Worm (Caenorhabditis elegans) whole organism, young adult: Measurements from ENCODE around the gene fbxa-22.
A peak's percentile ranks its signal among the peaks of the same experiment; 100 is the strongest.

Experiments
- F57A8.1 ChIP-seq: fragments of 200-800 bp; sonication (Bioruptor generic); optimal IDR thresholded peaks from 2 replicates; lab custom pipeline; 2018; ENCODE audit warnings: mild to moderate bottlenecking, missing genetic modification characterization, moderate library complexity, missing compliant biosample characterization
- Y53G8AR.9 ChIP-seq: fragments of 200-800 bp; sonication (Bioruptor generic); conservative IDR thresholded peaks from 2 replicates; pipeline ENCODE4 v1.3.6; 2022; ENCODE audit warnings: missing genetic modification reagents, missing genetic modification characterization, missing compliant biosample characterization
- Y79H2A.3 ChIP-seq: fragments of 200-800 bp; sonication (Bioruptor generic); conservative IDR thresholded peaks from 2 replicates; pipeline ENCODE4 v1.3.6; 2022; ENCODE audit warnings: missing genetic modification reagents, missing genetic modification characterization, missing compliant biosample characterization
- ceh-100 ChIP-seq: fragments of 200-800 bp; sonication (Bioruptor generic); IDR thresholded peaks from 2 replicates; pipeline ENCODE4 v1.3.6; 2022; ENCODE audit warnings: missing genetic modification reagents, missing genetic modification characterization, missing compliant biosample characterization
- ceh-79 ChIP-seq: sonication (generic microtip); optimal IDR thresholded peaks from 2 replicates; lab custom pipeline; 2017; ENCODE audit warnings: mild to moderate bottlenecking, missing genetic modification characterization, missing compliant biosample characterization
- lag-1 ChIP-seq: fragments of 200-800 bp; sonication (Bioruptor generic); IDR thresholded peaks from 2 replicates; pipeline ENCODE4 v1.3.6; 2022; ENCODE audit warnings: missing genetic modification reagents, missing genetic modification characterization, missing compliant biosample characterization
- lin-35 ChIP-seq, 3 experiments: fragments of 150-350 bp in 2 of 3; sonication (generic microtip) in 1 of 3; optimal IDR thresholded peaks; 2 replicates each; lab custom pipeline; 2014 to 2018; ENCODE audit warnings: missing biosample characterization in 3 of 3, missing genetic modification characterization in 3 of 3, missing genetic modification reagents in 3 of 3
- nfya-1 ChIP-seq: sonication (generic microtip); optimal IDR thresholded peaks from 2 replicates; lab custom pipeline; 2017; ENCODE audit warnings: antibody characterized with exemption, missing compliant biosample characterization, missing genetic modification characterization, borderline replicate concordance; ENCODE audit not compliant: insufficient read depth
- snpc-3.4 ChIP-seq: sonication (generic microtip); optimal IDR thresholded peaks from 2 replicates; lab custom pipeline; 2017; ENCODE audit warnings: missing genetic modification characterization, mild to moderate bottlenecking, missing compliant biosample characterization, antibody characterized with exemption, moderate library complexity, missing genotype, missing genetic modification reagents
- unc-62 ChIP-seq: fragments of 150-350 bp; optimal IDR thresholded peaks from 2 replicates; lab custom pipeline; 2014; ENCODE audit warnings: missing biosample characterization, missing genetic modification reagents, missing genetic modification characterization

ce11 chrIII:901148-901547 lies 37.5 kb upstream of the fbxa-22 start, which contains the start of gene sucl-2:
- TF ChIP-seq lin-35 (GFP tag; optimal IDR thresholded peaks at IDR 0.05; lab: Kevin White, UChicago) (no peak), ceh-100 (GFP tag; lab: Robert Waterston, UW) (0 out of 2 replicates have a peak, but pooled peaks have one; percentile 9), lag-1 (GFP tag; lab: Robert Waterston, UW) (no peak), unc-62 (no peak), nfya-1 (tag; lab: Kevin White, UChicago) (no peak), Y79H2A.3 (no peak), snpc-3.4 (tag; lab: Kevin White, UChicago) (no peak), ceh-79 (tag; lab: Kevin White, UChicago) (no peak), Y53G8AR.9 (GFP tag; lab: Robert Waterston, UW) (no peak), F57A8.1 (no peak)
